Fruit fly (Drosophila melanogaster): ENCODE results near the gene CG12204.
A peak's percentile ranks its signal among the peaks of the same experiment; 100 is the strongest.

CG12204 gene

dm6 chrX:19494830-19495610 is 819 bp upstream of the CG12204 start, which contains the start of the genes ksh, CG14200 and Pfrx (continued):
- no peak for TF ChIP-seq tio (GFP tag; optimal IDR thresholded peaks at IDR 0.05)
- TF ChIP-seq Stat92E (GFP tag; optimal IDR thresholded peaks at IDR 0.05): no peak
- no peak for TF ChIP-seq yki (optimal IDR thresholded peaks at IDR 0.05)
- peak; percentile 22 for TF ChIP-seq HmgZ (tag; optimal IDR thresholded peaks at IDR 0.05)
- peak; percentile 70 for TF ChIP-seq CG1024 (GFP tag; IDR thresholded peaks at IDR 0.05)
- TF ChIP-seq gcm (GFP tag; optimal IDR thresholded peaks at IDR 0.05): no peak
- peak; percentile 89 for TF ChIP-seq Myb (GFP tag; optimal IDR thresholded peaks at IDR 0.05)
- TF ChIP-seq CG18599 (GFP tag; optimal IDR thresholded peaks at IDR 0.05): no peak
- no peak for TF ChIP-seq CG1529 (GFP tag; optimal IDR thresholded peaks at IDR 0.05)
- no peak for TF ChIP-seq sd (tag; optimal IDR thresholded peaks at IDR 0.05)
- TF ChIP-seq kah (GFP tag; optimal IDR thresholded peaks at IDR 0.05): no peak
- TF ChIP-seq CG43689 (GFP tag; IDR thresholded peaks at IDR 0.05): no peak
- TF ChIP-seq CG13775 (GFP tag; optimal IDR thresholded peaks at IDR 0.05): no peak
- 0 out of 3 replicates have a peak, but pooled peaks have one; percentile 51 for TF ChIP-seq CG11456 (GFP tag; IDR thresholded peaks at IDR 0.05)
- no peak for TF ChIP-seq ci (GFP tag; IDR thresholded peaks at IDR 0.05)
- TF ChIP-seq CG10431 (GFP tag; optimal IDR thresholded peaks at IDR 0.05): no peak
- no peak for TF ChIP-seq CG12769 (tag; optimal IDR thresholded peaks at IDR 0.05)
- no peak for TF ChIP-seq CG13123 (GFP tag; optimal IDR thresholded peaks at IDR 0.05)
- peak; percentile 18 for TF ChIP-seq CG2712 (tag; optimal IDR thresholded peaks at IDR 0.05)
- TF ChIP-seq trem (tag; optimal IDR thresholded peaks at IDR 0.05): no peak
- peak; percentile 23 for TF ChIP-seq CG11504 (tag; optimal IDR thresholded peaks at IDR 0.05)
- TF ChIP-seq Fer2 (tag; optimal IDR thresholded peaks at IDR 0.05): no peak
- no peak for TF ChIP-seq toy (GFP tag; IDR thresholded peaks at IDR 0.05)
- no peak for TF ChIP-seq CG3407 (GFP tag; optimal IDR thresholded peaks at IDR 0.05)
- TF ChIP-seq chinmo (GFP tag; IDR thresholded peaks at IDR 0.05; ENCODE audit: partially characterized antibody): peak; percentile 73; the same call in 3 of the 4 replicates
- TF ChIP-seq cas (GFP tag; IDR thresholded peaks at IDR 0.05): no peak
- no peak for TF ChIP-seq Ravus (GFP tag; IDR thresholded peaks at IDR 0.05)
- TF ChIP-seq CrebB (tag; optimal IDR thresholded peaks at IDR 0.05): no peak
- TF ChIP-seq maf-S (GFP tag; optimal IDR thresholded peaks at IDR 0.05): peak; percentile 3
- no peak for TF ChIP-seq CG7372 (GFP tag; IDR thresholded peaks at IDR 0.05)
- TF ChIP-seq CG17568 (GFP tag; optimal IDR thresholded peaks at IDR 0.05): no peak
- no peak for TF ChIP-seq NC2β (GFP tag; optimal IDR thresholded peaks at IDR 0.05)
- TF ChIP-seq wdn (GFP tag; IDR thresholded peaks at IDR 0.05): no peak
- no peak for TF ChIP-seq ash1 (GFP tag; optimal IDR thresholded peaks at IDR 0.05)
- no peak for TF ChIP-seq CG8388 (GFP tag; optimal IDR thresholded peaks at IDR 0.05)
- TF ChIP-seq ac (GFP tag; optimal IDR thresholded peaks at IDR 0.05): no peak
- TF ChIP-seq CG15601 (tag; optimal IDR thresholded peaks at IDR 0.05): peak; percentile 11
- TF ChIP-seq CG31388 (GFP tag; optimal IDR thresholded peaks at IDR 0.05): no peak
- TF ChIP-seq CG9727 (GFP tag; optimal IDR thresholded peaks at IDR 0.05): no peak
- no peak for TF ChIP-seq CG6854 (GFP tag; optimal IDR thresholded peaks at IDR 0.05)
- no peak for TF ChIP-seq Atf3 (GFP tag; optimal IDR thresholded peaks at IDR 0.05)
- TF ChIP-seq CG9797 (GFP tag; optimal IDR thresholded peaks at IDR 0.05): peak; percentile 11
- no peak for TF ChIP-seq CG12155 (GFP tag; optimal IDR thresholded peaks at IDR 0.05)
- TF ChIP-seq trh (GFP tag; optimal IDR thresholded peaks at IDR 0.05): no peak
- TF ChIP-seq pb (GFP tag; optimal IDR thresholded peaks at IDR 0.05): no peak
- no peak for TF ChIP-seq CG12299 (tag; optimal IDR thresholded peaks at IDR 0.05)
- no peak for TF ChIP-seq Deaf1 (tag; optimal IDR thresholded peaks at IDR 0.05)
- no peak for TF ChIP-seq CG13296 (GFP tag; optimal IDR thresholded peaks at IDR 0.05)
- no peak for TF ChIP-seq Dip2 (GFP tag; IDR thresholded peaks at IDR 0.05)
- no peak for TF ChIP-seq jumu (GFP tag; optimal IDR thresholded peaks at IDR 0.05)

Data from whole organism, embryonic.